Worm (Caenorhabditis elegans): ENCODE data around the gene rabn-5.

The rabn-5 gene

ce11 chrIII:5874664-5875417 is 10.5 kb downstream of the rabn-5 start:
- TF ChIP-seq ama-1 (optimal IDR thresholded peaks at IDR 0.05) (peak; percentile 48), elt-1 (tag; optimal IDR thresholded peaks at IDR 0.05) (no peak), nhr-76 (tag; optimal IDR thresholded peaks at IDR 0.05) (no peak), nhr-43 (tag; optimal IDR thresholded peaks at IDR 0.05; ENCODE audit: poor library complexity, severe bottlenecking) (peak; percentile 52), unc-39 (tag; optimal IDR thresholded peaks at IDR 0.05) (no peak)

- TF ChIP-seq fkh-2 (tag; optimal IDR thresholded peaks at IDR 0.05): no peak
- no peak for TF ChIP-seq elt-3 (tag; optimal IDR thresholded peaks at IDR 0.05)
- TF ChIP-seq elt-1 (tag; optimal IDR thresholded peaks at IDR 0.05): no peak
- TF ChIP-seq elt-2 (tag; optimal IDR thresholded peaks at IDR 0.05): no peak
- no peak for TF ChIP-seq sea-2 (GFP tag; optimal IDR thresholded peaks at IDR 0.05)
- no peak for TF ChIP-seq nhr-237 (tag; optimal IDR thresholded peaks at IDR 0.05)
- no peak for TF ChIP-seq ceh-82 (tag; optimal IDR thresholded peaks at IDR 0.05)
- TF ChIP-seq unc-62 (GFP tag; optimal IDR thresholded peaks at IDR 0.05): no peak
- no peak for TF ChIP-seq pha-4 (tag; optimal IDR thresholded peaks at IDR 0.05)
- TF ChIP-seq mdl-1 (tag; optimal IDR thresholded peaks at IDR 0.05): no peak
- TF ChIP-seq nhr-76 (tag; optimal IDR thresholded peaks at IDR 0.05): no peak
- TF ChIP-seq tbx-2 (tag; optimal IDR thresholded peaks at IDR 0.05): no peak
- no peak for TF ChIP-seq nhr-25 (tag; optimal IDR thresholded peaks at IDR 0.05)
- TF ChIP-seq egl-5 (tag; optimal IDR thresholded peaks at IDR 0.05): no peak
- TF ChIP-seq pqm-1 (tag; optimal IDR thresholded peaks at IDR 0.05): no peak
- no peak for TF ChIP-seq ceh-9 (tag; optimal IDR thresholded peaks at IDR 0.05)
- TF ChIP-seq ztf-4 (tag; optimal IDR thresholded peaks at IDR 0.05): no peak
- TF ChIP-seq nhr-67 (tag; optimal IDR thresholded peaks at IDR 0.05): no peak
- no peak for TF ChIP-seq eor-1 (tag; optimal IDR thresholded peaks at IDR 0.05)
- no peak for TF ChIP-seq lin-15B (tag; optimal IDR thresholded peaks at IDR 0.05)
Observed at ce11 chrIII:5875418-5875702, 11.0 kb downstream of the rabn-5 start.

- peak; percentile 48 for TF ChIP-seq elt-2 (tag; optimal IDR thresholded peaks at IDR 0.05)
- no peak for TF ChIP-seq ztf-4 (tag; optimal IDR thresholded peaks at IDR 0.05)
- peak; percentile 64 for TF ChIP-seq elt-1 (tag; optimal IDR thresholded peaks at IDR 0.05)
Observed at ce11 chrIII:5875705-5876104, 11.4 kb downstream of the rabn-5 start.

- TF ChIP-seq eor-1 (tag; optimal IDR thresholded peaks at IDR 0.05) (no peak), sea-2 (GFP tag; optimal IDR thresholded peaks at IDR 0.05) (no peak), nhr-25 (tag; optimal IDR thresholded peaks at IDR 0.05) (peak; percentile 58), ama-1 (optimal IDR thresholded peaks at IDR 0.05) (peak; percentile 93), elt-3 (tag; optimal IDR thresholded peaks at IDR 0.05) (peak in 1 of 3 experiments; percentile 7), nhr-23 (tag; optimal IDR thresholded peaks at IDR 0.05) (peak; percentile 43), elt-1 (tag; optimal IDR thresholded peaks at IDR 0.05) (no peak), elt-2 (tag; optimal IDR thresholded peaks at IDR 0.05) (peak; percentile 3), nhr-237 (tag; optimal IDR thresholded peaks at IDR 0.05) (no peak), lin-15B (tag; optimal IDR thresholded peaks at IDR 0.05) (peak; percentile 42), fos-1 (tag; optimal IDR thresholded peaks at IDR 0.05) (no peak), pha-4 (tag; optimal IDR thresholded peaks at IDR 0.05) (peak; percentile 64), lsy-12 (tag; optimal IDR thresholded peaks at IDR 0.05) (peak; percentile 27)
Observed at ce11 chrIII:5876140-5876675, 11.9 kb downstream of the rabn-5 start, which contains the start of gene aldo-2. aldo-2 (minus strand) TSS chrIII:5876625.

ce11 chrIII:5876867-5877641 is 12.7 kb downstream of the rabn-5 start:
- TF ChIP-seq lin-15B (tag; optimal IDR thresholded peaks at IDR 0.05) (no peak), nhr-23 (tag; optimal IDR thresholded peaks at IDR 0.05) (peak; percentile 10), elt-2 (tag; optimal IDR thresholded peaks at IDR 0.05) (peak; percentile 51)

ce11 chrIII:5878215-5878614 is 13.9 kb downstream of the rabn-5 start, which contains the start of the genes mig-21 and F01F1.2:
mig-21 (minus strand) TSS chrIII:5878380.
F01F1.2 (plus strand) TSS chrIII:5878554.
- TF ChIP-seq lin-15B (tag; optimal IDR thresholded peaks at IDR 0.05): peak; percentile 27
- TF ChIP-seq nfya-1 (tag; optimal IDR thresholded peaks at IDR 0.05; ENCODE audit: insufficient read depth): peak; percentile 34
- TF ChIP-seq nhr-76 (tag; optimal IDR thresholded peaks at IDR 0.05): no peak
- peak; percentile 12 for TF ChIP-seq pha-4 (tag; optimal IDR thresholded peaks at IDR 0.05)
